Worm (Caenorhabditis elegans): ENCODE data around the gene C55C3.1.

ce11 chrIV:5671325-5671724 is 37.6 kb upstream of the C55C3.1 start:
- TF ChIP-seq ref-1 (GFP tag; conservative IDR thresholded peaks at IDR 0.05): no peak
- no peak for TF ChIP-seq ztf-29 (GFP tag; IDR thresholded peaks at IDR 0.05)
- no peak for TF ChIP-seq T22C8.4 (GFP tag; IDR thresholded peaks at IDR 0.05)

Measured in whole organism, midembryonic.